Worm (Caenorhabditis elegans) whole organism, late embryonic: ENCODE measurements around the gene cyn-11.

Experiments used
- C08G9.2 ChIP-seq: sonication (generic microtip); optimal IDR thresholded peaks from 2 replicates; lab custom pipeline; 2016; ENCODE audit warnings: mild to moderate bottlenecking, missing genetic modification characterization, moderate library complexity, missing compliant biosample characterization
- F13H6.1 ChIP-seq: sonication (generic microtip); optimal IDR thresholded peaks from 2 replicates; lab custom pipeline; 2016; ENCODE audit warnings: missing genetic modification characterization, missing compliant biosample characterization
- T23F11.4 ChIP-seq: fragments of 200-800 bp; sonication (Bioruptor generic); optimal IDR thresholded peaks from 2 replicates; lab custom pipeline; 2018; ENCODE audit warnings: mild to moderate bottlenecking, missing genetic modification characterization, missing compliant biosample characterization
- ahr-1 ChIP-seq: sonication (generic microtip); optimal IDR thresholded peaks from 2 replicates; lab custom pipeline; 2016; ENCODE audit warnings: missing genetic modification characterization, missing compliant biosample characterization
- ama-1 ChIP-seq: fragments of 150-350 bp; optimal IDR thresholded peaks from 2 replicates; lab custom pipeline; 2014
- ceh-19 ChIP-seq: fragments of 200-800 bp; sonication (Bioruptor generic); optimal IDR thresholded peaks from 2 replicates; lab custom pipeline; 2018; ENCODE audit warnings: mild to moderate bottlenecking, missing genetic modification characterization, missing compliant biosample characterization
- ceh-22 ChIP-seq: sonication (generic microtip); optimal IDR thresholded peaks from 2 replicates; lab custom pipeline; 2017; ENCODE audit warnings: missing biosample characterization, missing genetic modification characterization
- ceh-34 ChIP-seq: sonication (generic microtip); optimal IDR thresholded peaks from 2 replicates; lab custom pipeline; 2016; ENCODE audit warnings: mild to moderate bottlenecking, missing genetic modification characterization, missing compliant biosample characterization
- ceh-48 ChIP-seq: sonication (generic microtip); optimal IDR thresholded peaks from 2 replicates; lab custom pipeline; 2016; ENCODE audit warnings: missing genetic modification characterization, inconsistent platforms, missing compliant biosample characterization
- che-1 ChIP-seq: sonication (generic microtip); optimal IDR thresholded peaks from 2 replicates; lab custom pipeline; 2016; ENCODE audit warnings: mild to moderate bottlenecking, missing genetic modification characterization, missing compliant biosample characterization
- ets-4 ChIP-seq: sonication (generic microtip); optimal IDR thresholded peaks from 2 replicates; lab custom pipeline; 2016; ENCODE audit warnings: missing genetic modification characterization, missing compliant biosample characterization
- fax-1 ChIP-seq: sonication (generic microtip); optimal IDR thresholded peaks from 2 replicates; lab custom pipeline; 2016; ENCODE audit warnings: missing genotype, missing genetic modification characterization, missing compliant biosample characterization
- hlh-15 ChIP-seq: sonication (generic microtip); optimal IDR thresholded peaks from 2 replicates; lab custom pipeline; 2016; ENCODE audit warnings: missing genetic modification characterization, missing compliant biosample characterization
- hlh-30 ChIP-seq: sonication (generic microtip); optimal IDR thresholded peaks from 2 replicates; lab custom pipeline; 2017; ENCODE audit warnings: antibody characterized with exemption, missing genetic modification characterization, missing compliant biosample characterization; ENCODE audit not compliant: insufficient read depth
- madf-2 ChIP-seq: sonication (generic microtip); optimal IDR thresholded peaks from 2 replicates; lab custom pipeline; 2017; ENCODE audit warnings: missing genetic modification characterization, missing compliant biosample characterization
- nhr-11 ChIP-seq: fragments of 150-350 bp; optimal IDR thresholded peaks from 2 replicates; lab custom pipeline; 2014; ENCODE audit warnings: missing biosample characterization, missing genetic modification characterization
- npax-4 ChIP-seq: sonication (generic microtip); optimal IDR thresholded peaks from 2 replicates; lab custom pipeline; 2016; ENCODE audit warnings: missing genetic modification characterization, missing compliant biosample characterization
- pha-2 ChIP-seq: sonication (generic microtip); optimal IDR thresholded peaks from 2 replicates; lab custom pipeline; 2017; ENCODE audit warnings: mild to moderate bottlenecking, missing genetic modification characterization, missing compliant biosample characterization
- ref-2 ChIP-seq: sonication (generic microtip); optimal IDR thresholded peaks from 2 replicates; lab custom pipeline; 2016; ENCODE audit warnings: missing genetic modification characterization, missing compliant biosample characterization
- rnt-1 ChIP-seq: sonication (generic microtip); optimal IDR thresholded peaks from 2 replicates; lab custom pipeline; 2016; ENCODE audit warnings: missing genetic modification characterization, missing compliant biosample characterization
- sdc-2 ChIP-seq: sonication (generic microtip); optimal IDR thresholded peaks from 2 replicates; lab custom pipeline; 2016; ENCODE audit warnings: missing genotype, missing genetic modification characterization, missing compliant biosample characterization
- syd-9 ChIP-seq: sonication (generic microtip); optimal IDR thresholded peaks from 2 replicates; lab custom pipeline; 2016; ENCODE audit warnings: mild to moderate bottlenecking, missing genetic modification characterization, moderate library complexity, missing compliant biosample characterization
- ttx-3 ChIP-seq: sonication (generic microtip); optimal IDR thresholded peaks from 2 replicates; lab custom pipeline; 2016; ENCODE audit warnings: missing genetic modification reagents, missing genetic modification characterization, missing compliant biosample characterization
- unc-42 ChIP-seq: sonication (generic microtip); optimal IDR thresholded peaks from 2 replicates; lab custom pipeline; 2016; ENCODE audit warnings: missing genotype, missing genetic modification characterization, missing compliant biosample characterization
- unc-55 ChIP-seq: sonication (generic microtip); optimal IDR thresholded peaks from 2 replicates; lab custom pipeline; 2017; ENCODE audit warnings: missing biosample characterization, missing genetic modification reagents, missing genetic modification characterization
- zip-5 ChIP-seq: sonication (generic microtip); optimal IDR thresholded peaks from 2 replicates; lab custom pipeline; 2016; ENCODE audit warnings: missing genetic modification characterization, missing compliant biosample characterization
- ztf-16 ChIP-seq: sonication (generic microtip); optimal IDR thresholded peaks from 2 replicates; lab custom pipeline; 2017; ENCODE audit warnings: missing genetic modification characterization, missing compliant biosample characterization

cyn-11 gene

ce11 chrII:8679799-8680198 lies 36.3 kb downstream of the cyn-11 start:
- no peak for TF ChIP-seq ceh-34
- no peak for TF ChIP-seq ceh-48
- TF ChIP-seq ceh-19 (GFP tag; lab: Kevin White, UChicago): no peak
- no peak for TF ChIP-seq ets-4
- TF ChIP-seq ama-1 (lab: Kevin White, UChicago): no peak
- TF ChIP-seq hlh-30 (tag; lab: Kevin White, UChicago): no peak
- no peak for TF ChIP-seq unc-55
- no peak for TF ChIP-seq C08G9.2 (tag; lab: Kevin White, UChicago)
- TF ChIP-seq hlh-15 (tag; lab: Kevin White, UChicago): no peak
- no peak for TF ChIP-seq npax-4 (tag; lab: Kevin White, UChicago)
- TF ChIP-seq madf-2 (tag; lab: Kevin White, UChicago): no peak
- no peak for TF ChIP-seq fax-1 (tag; lab: Kevin White, UChicago)
- no peak for TF ChIP-seq ceh-22
- TF ChIP-seq pha-2 (tag; lab: Kevin White, UChicago): no peak
- TF ChIP-seq ttx-3 (tag; lab: Kevin White, UChicago): no peak
- no peak for TF ChIP-seq nhr-11 (tag; lab: Kevin White, UChicago)
- TF ChIP-seq unc-42 (tag; lab: Kevin White, UChicago): no peak
- TF ChIP-seq sdc-2: no peak

ce11 chrII:8675369-8675768 lies 40.7 kb downstream of the cyn-11 start:
- TF ChIP-seq T23F11.4 (GFP tag; lab: Kevin White, UChicago): no peak
- no peak for TF ChIP-seq ama-1 (lab: Kevin White, UChicago)
- no peak for TF ChIP-seq ceh-34
- no peak for TF ChIP-seq F13H6.1 (tag; lab: Kevin White, UChicago)
- no peak for TF ChIP-seq ceh-22
- no peak for TF ChIP-seq ztf-16 (tag; lab: Kevin White, UChicago)
- TF ChIP-seq, all 69 proteins: peak for 0

DNA sequence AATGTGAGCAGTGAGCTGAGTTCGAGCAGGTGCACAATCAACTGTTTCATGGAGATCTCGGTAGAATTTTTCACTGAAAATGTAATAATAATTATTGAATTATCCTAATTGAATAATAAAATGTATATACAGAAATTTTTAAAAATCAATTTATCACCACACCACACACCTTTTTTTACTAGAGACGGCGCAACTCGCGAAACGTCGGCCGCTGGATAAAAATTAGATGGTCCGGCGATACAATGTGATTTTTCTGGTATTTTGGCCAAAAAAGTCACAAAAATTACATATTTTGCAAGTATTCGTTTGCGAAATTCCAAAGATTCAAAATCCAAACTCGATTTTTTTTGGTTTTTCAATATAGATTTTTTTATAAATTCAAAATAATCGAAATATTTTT lies 45.2 kb downstream of the cyn-11 start:
- TF ChIP-seq zip-5 (no peak), F13H6.1 (tag; lab: Kevin White, UChicago) (no peak)
- TF ChIP-seq, all 69 proteins: peak for 0

ce11 chrII:8668871-8669270 lies 47.2 kb downstream of the cyn-11 start:
- TF ChIP-seq ref-2 (tag; lab: Kevin White, UChicago) (no peak), ahr-1 (tag; lab: Kevin White, UChicago) (no peak), madf-2 (tag; lab: Kevin White, UChicago) (no peak), hlh-30 (tag; lab: Kevin White, UChicago) (no peak), npax-4 (tag; lab: Kevin White, UChicago) (no peak), syd-9 (no peak), rnt-1 (no peak), che-1 (tag; lab: Kevin White, UChicago) (no peak), C08G9.2 (tag; lab: Kevin White, UChicago) (no peak)
- TF ChIP-seq, all 69 proteins: peak for 0
